Fruit fly (Drosophila melanogaster): ENCODE measurements around the gene Lar.

Gene Lar

dm6 chr2L:19565233-19565898, 21.1 kb upstream of the Lar start, which contains the start of gene CG13077:
Gene CG13077 (plus strand): TSS chr2L:19565863.
- TF ChIP-seq pan (optimal IDR thresholded peaks at IDR 0.05) (no peak), psq (optimal IDR thresholded peaks at IDR 0.05) (no peak)

DNA sequence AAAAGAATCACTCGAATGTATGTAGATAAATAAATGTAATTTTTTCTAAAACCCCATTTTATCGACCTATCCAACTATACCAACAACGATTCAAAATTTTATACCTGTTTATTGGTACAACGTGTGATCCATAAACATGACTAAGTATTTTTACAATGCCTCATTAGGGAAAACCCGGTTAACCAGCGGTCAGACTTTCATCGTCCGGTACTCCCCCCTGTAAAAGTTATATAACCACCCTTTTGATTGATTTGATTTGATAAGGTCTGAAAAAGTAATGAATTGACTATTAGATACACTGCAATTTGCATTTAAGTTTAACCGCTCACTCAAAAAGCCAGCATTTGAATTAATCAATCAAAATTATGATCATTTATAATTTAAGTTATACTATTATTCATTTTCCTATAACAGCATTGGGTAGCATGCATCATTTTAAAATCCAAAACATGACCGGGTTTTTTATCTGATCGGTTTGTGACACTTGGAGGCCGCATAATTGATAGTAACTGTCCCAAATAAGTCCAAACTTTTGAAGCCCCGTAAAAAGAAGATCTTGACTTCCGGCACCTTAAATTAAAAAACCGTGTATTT, 19.0 kb upstream of the Lar start:
- TF ChIP-seq Dll (optimal IDR thresholded peaks at IDR 0.05) (no peak), pan (optimal IDR thresholded peaks at IDR 0.05) (no peak), usp (GFP tag; optimal IDR thresholded peaks at IDR 0.05) (no peak), CG8478 (optimal IDR thresholded peaks at IDR 0.05) (no peak), EcR (GFP tag; optimal IDR thresholded peaks at IDR 0.05) (no peak), psq (optimal IDR thresholded peaks at IDR 0.05) (no peak)

- no peak for TF ChIP-seq EcR (GFP tag; optimal IDR thresholded peaks at IDR 0.05)
- TF ChIP-seq Dll (optimal IDR thresholded peaks at IDR 0.05): no peak
These were observed 15.6 kb upstream of the Lar start for dm6 chr2L:19570806-19571254.

DNA sequence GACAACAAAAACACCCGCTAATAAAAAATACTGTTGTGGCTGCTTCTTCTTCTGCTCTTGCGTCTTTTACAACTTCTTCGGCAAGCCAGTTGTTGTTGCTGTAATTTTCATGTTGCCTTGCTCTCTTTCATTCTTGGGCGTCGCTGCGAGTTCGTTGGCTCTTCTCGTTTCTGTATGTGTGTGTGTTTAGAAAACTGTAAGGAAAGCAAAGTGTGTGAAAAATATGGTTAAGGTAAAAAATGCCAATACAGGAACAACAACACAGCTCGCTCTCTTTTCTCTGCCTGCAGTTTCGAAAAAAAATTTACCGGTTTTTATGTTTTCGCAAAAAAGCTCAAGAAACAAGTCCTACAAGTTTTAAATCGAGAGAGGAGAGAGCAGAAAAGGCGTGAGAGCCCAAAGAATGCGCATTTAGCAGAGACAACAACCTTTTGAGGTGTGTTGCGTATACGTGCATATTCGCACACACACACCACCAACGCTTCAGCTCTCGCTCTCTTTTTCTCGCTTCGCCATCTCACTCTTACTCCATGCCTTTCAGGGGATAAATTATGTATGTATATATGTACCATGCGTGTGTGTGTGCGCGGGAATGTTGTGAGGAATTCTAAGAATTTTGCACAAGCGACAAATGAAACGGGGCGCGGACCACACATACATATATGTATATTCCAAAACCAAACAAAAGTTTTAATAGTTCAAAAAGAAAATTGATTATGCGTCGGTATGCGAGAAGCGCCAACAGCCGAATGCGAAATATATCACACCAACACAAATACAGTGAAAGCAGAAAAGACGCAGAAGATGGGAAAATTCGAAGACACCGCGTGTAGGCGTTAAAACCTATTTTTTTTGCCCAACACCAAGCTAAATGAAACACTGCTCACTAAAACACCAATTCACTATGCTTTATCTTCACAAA, 14.6 kb upstream of the Lar start:
- TF ChIP-seq CG8478 (optimal IDR thresholded peaks at IDR 0.05) (peak; percentile 64), usp (GFP tag; optimal IDR thresholded peaks at IDR 0.05) (no peak), Dll (optimal IDR thresholded peaks at IDR 0.05) (no peak), EcR (GFP tag; optimal IDR thresholded peaks at IDR 0.05) (peak; percentile 39 to 84), pan (optimal IDR thresholded peaks at IDR 0.05) (no peak), psq (optimal IDR thresholded peaks at IDR 0.05) (no peak)

dm6 chr2L:19572496-19573317, 13.7 kb upstream of the Lar start:
- peak in 1 of 2 experiments; percentile 67 for TF ChIP-seq EcR (GFP tag; optimal IDR thresholded peaks at IDR 0.05)
- peak; percentile 94 for TF ChIP-seq pan (optimal IDR thresholded peaks at IDR 0.05)
- TF ChIP-seq Dll (optimal IDR thresholded peaks at IDR 0.05): peak; percentile 60
- TF ChIP-seq psq (optimal IDR thresholded peaks at IDR 0.05): no peak
- no peak for TF ChIP-seq CG8478 (optimal IDR thresholded peaks at IDR 0.05)
- no peak for TF ChIP-seq usp (GFP tag; optimal IDR thresholded peaks at IDR 0.05)

DNA sequence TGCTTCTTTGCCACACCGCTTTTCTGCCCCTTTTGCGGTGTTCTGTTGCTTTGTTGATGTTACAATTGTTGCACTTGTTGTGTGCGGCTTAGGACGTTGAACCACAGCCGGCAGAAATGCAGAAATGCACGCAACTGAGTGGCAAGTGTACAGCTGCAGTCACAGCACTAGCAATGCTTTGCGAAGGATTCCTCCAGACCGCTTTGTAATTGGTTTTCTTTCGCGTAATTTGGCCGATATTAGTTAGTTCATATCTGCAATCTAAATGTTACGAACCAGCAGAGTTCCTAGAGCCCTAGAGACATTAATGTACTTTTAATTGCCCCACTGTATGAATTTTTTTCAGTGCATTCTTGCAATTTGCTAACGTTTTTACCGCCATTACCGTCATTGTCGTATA, 12.1 kb upstream of the Lar start:
- TF ChIP-seq psq (optimal IDR thresholded peaks at IDR 0.05) (no peak), EcR (GFP tag; optimal IDR thresholded peaks at IDR 0.05) (peak in 1 of 2 experiments; percentile 83)

dm6 chr2L:19574959-19575625, 11.3 kb upstream of the Lar start:
- no peak for TF ChIP-seq pan (optimal IDR thresholded peaks at IDR 0.05)
- peak in 1 of 2 experiments; percentile 92 for TF ChIP-seq EcR (GFP tag; optimal IDR thresholded peaks at IDR 0.05)

dm6 chr2L:19575626-19576298, 10.7 kb upstream of the Lar start:
- TF ChIP-seq Dll (optimal IDR thresholded peaks at IDR 0.05) (peak; percentile 72), psq (optimal IDR thresholded peaks at IDR 0.05) (no peak), pan (optimal IDR thresholded peaks at IDR 0.05) (no peak)

DNA sequence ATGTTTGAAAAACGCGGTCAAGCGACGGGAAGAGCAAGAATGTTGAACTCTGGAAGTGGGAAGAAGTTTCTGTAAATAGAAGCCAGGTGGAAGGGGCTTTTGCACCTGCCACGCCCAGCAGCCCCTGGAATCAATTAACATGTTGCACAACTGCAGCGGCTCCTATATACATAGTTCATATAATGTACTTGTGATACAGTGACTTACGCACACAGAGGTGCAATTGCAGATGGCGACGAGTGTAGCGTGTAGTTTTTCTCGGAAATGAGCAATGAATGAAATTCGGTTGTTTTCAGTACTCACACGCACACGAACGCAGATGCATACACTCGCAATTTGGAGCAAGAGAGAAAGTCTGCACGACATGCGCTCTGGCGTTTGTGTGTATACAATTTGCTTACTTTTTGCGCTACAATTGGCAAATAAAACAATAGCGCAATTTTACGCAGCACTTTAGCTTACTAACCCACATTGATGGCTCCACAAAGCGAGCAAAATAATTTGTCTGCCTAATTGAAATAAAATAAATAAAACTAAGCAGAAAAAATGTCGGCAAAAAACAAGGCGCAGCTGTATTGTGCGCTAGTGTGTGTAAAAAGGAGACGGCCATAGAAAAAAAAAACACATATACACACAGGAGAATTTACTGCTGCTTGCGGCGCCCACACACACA, 10.0 kb upstream of the Lar start:
- TF ChIP-seq CG8478 (optimal IDR thresholded peaks at IDR 0.05) (peak; percentile 76), psq (optimal IDR thresholded peaks at IDR 0.05) (no peak)

- TF ChIP-seq Dll (optimal IDR thresholded peaks at IDR 0.05): no peak
- TF ChIP-seq CG8478 (optimal IDR thresholded peaks at IDR 0.05): no peak
- TF ChIP-seq pan (optimal IDR thresholded peaks at IDR 0.05): no peak
- TF ChIP-seq usp (GFP tag; optimal IDR thresholded peaks at IDR 0.05): no peak
- no peak for TF ChIP-seq psq (optimal IDR thresholded peaks at IDR 0.05)
- TF ChIP-seq EcR (GFP tag; optimal IDR thresholded peaks at IDR 0.05): no peak
These were observed 9.1 kb upstream of the Lar start, which contains the start of the genes spi and msb1l for dm6 chr2L:19577187-19577765. Gene spi (minus strand): TSS chr2L:19577315. Gene msb1l (plus strand): TSS chr2L:19577701.

Measured in whole organism.